Worm (Caenorhabditis elegans): ENCODE data around the gene sox-4.

Gene sox-4

ce11 chrX:3465785-3466184, 43.0 kb downstream of the sox-4 start, which contains the start of the genes ZK377.15 and sax-3:
Gene ZK377.15, minus strand, starts transcription at chrX:3465885.
Gene sax-3, minus strand, starts transcription at chrX:3465927.
- no peak for TF ChIP-seq lin-32 (GFP tag; optimal IDR thresholded peaks at IDR 0.05)
- TF ChIP-seq tbx-8 (GFP tag; optimal IDR thresholded peaks at IDR 0.05) = no peak
- TF ChIP-seq nhr-237 (tag; optimal IDR thresholded peaks at IDR 0.05) = no peak
- no peak for TF ChIP-seq unc-39 (tag; optimal IDR thresholded peaks at IDR 0.05)
- no peak for TF ChIP-seq snpc-4 (tag; optimal IDR thresholded peaks at IDR 0.05)

ce11 chrX:3464309-3465038, 44.3 kb downstream of the sox-4 start:
- TF ChIP-seq nhr-2 (tag; optimal IDR thresholded peaks at IDR 0.05) = peak; percentile 10
- TF ChIP-seq ham-2 (GFP tag; optimal IDR thresholded peaks at IDR 0.05) = peak; percentile 41
- peak; percentile 53 for TF ChIP-seq unc-62 (GFP tag; optimal IDR thresholded peaks at IDR 0.05)
- no peak for TF ChIP-seq lin-13 (tag; optimal IDR thresholded peaks at IDR 0.05)
- TF ChIP-seq ces-1 (GFP tag; optimal IDR thresholded peaks at IDR 0.05) = peak; percentile 80

- TF ChIP-seq ztf-11 (tag; optimal IDR thresholded peaks at IDR 0.05) (no peak), unc-62 (GFP tag; optimal IDR thresholded peaks at IDR 0.05) (peak; percentile 76), zip-8 (tag; optimal IDR thresholded peaks at IDR 0.05) (no peak)
Measured at ce11 chrX:3463875-3464274, 44.9 kb downstream of the sox-4 start.

ce11 chrX:3462086-3462485, 46.7 kb downstream of the sox-4 start:
- TF ChIP-seq ham-2 (GFP tag; optimal IDR thresholded peaks at IDR 0.05) (no peak), mls-2 (tag; optimal IDR thresholded peaks at IDR 0.05) (no peak), drap-1 (GFP tag; optimal IDR thresholded peaks at IDR 0.05) (no peak), nhr-237 (tag; optimal IDR thresholded peaks at IDR 0.05) (no peak), elt-1 (tag; optimal IDR thresholded peaks at IDR 0.05; ENCODE audit: borderline replicate concordance, insufficient read depth) (peak; percentile 96)

ce11 chrX:3455561-3455960, 53.2 kb downstream of the sox-4 start:
- TF ChIP-seq tbx-8 (GFP tag; optimal IDR thresholded peaks at IDR 0.05) (no peak), unc-62 (GFP tag; optimal IDR thresholded peaks at IDR 0.05) (peak; percentile 90), bed-3 (GFP tag; optimal IDR thresholded peaks at IDR 0.05) (no peak), pha-4 (tag; optimal IDR thresholded peaks at IDR 0.05) (no peak), mab-5 (tag; optimal IDR thresholded peaks at IDR 0.05) (peak; percentile 62), elt-3 (tag; optimal IDR thresholded peaks at IDR 0.05) (no peak), drap-1 (GFP tag; optimal IDR thresholded peaks at IDR 0.05) (no peak), nhr-2 (tag; optimal IDR thresholded peaks at IDR 0.05) (no peak), ztf-11 (tag; optimal IDR thresholded peaks at IDR 0.05) (no peak), unc-120 (tag; optimal IDR thresholded peaks at IDR 0.05; ENCODE audit: poor library complexity, severe bottlenecking) (peak; percentile 62), ceh-43 (GFP tag; optimal IDR thresholded peaks at IDR 0.05) (peak; percentile 11), hlh-1 (tag; optimal IDR thresholded peaks at IDR 0.05) (peak; percentile 73), ceh-83 (GFP tag; optimal IDR thresholded peaks at IDR 0.05) (no peak), snpc-4 (tag; optimal IDR thresholded peaks at IDR 0.05) (no peak), mep-1 (tag; optimal IDR thresholded peaks at IDR 0.05) (no peak), elt-1 (tag; optimal IDR thresholded peaks at IDR 0.05; ENCODE audit: borderline replicate concordance, insufficient read depth) (no peak), nhr-12 (tag; optimal IDR thresholded peaks at IDR 0.05) (no peak), sptf-1 (tag; optimal IDR thresholded peaks at IDR 0.05) (no peak)
